Worm (Caenorhabditis elegans): ENCODE data around the gene B0432.7.

The B0432.7 gene

ce11 chrII:255124-255523 lies 18.6 kb downstream of the B0432.7 start:
- peak; percentile 96 for TF ChIP-seq nhr-19 (GFP tag; conservative IDR thresholded peaks at IDR 0.05)
- peak; percentile 84 for TF ChIP-seq fkh-4 (tag; optimal IDR thresholded peaks at IDR 0.05; ENCODE audit: borderline replicate concordance)
- peak; percentile 98 for TF ChIP-seq lin-13 (GFP tag; optimal IDR thresholded peaks at IDR 0.05)
- peak; percentile 87 for TF ChIP-seq zip-4 (GFP tag; optimal IDR thresholded peaks at IDR 0.05)
- peak; percentile 90 for TF ChIP-seq mab-9 (GFP tag; IDR thresholded peaks at IDR 0.05)
- peak in 5 of 6 experiments; percentile 39 to 94 (median 62) for TF ChIP-seq elt-3 (tag; optimal IDR thresholded peaks at IDR 0.05)
- TF ChIP-seq zag-1 (tag; optimal IDR thresholded peaks at IDR 0.05): peak; percentile 62
- TF ChIP-seq swsn-7 (tag; optimal IDR thresholded peaks at IDR 0.05): peak; percentile 97
- peak; percentile 99 for TF ChIP-seq lin-15B (tag; optimal IDR thresholded peaks at IDR 0.05)
- peak; percentile 97 for TF ChIP-seq unc-86 (tag; optimal IDR thresholded peaks at IDR 0.05)
- no peak for TF ChIP-seq tlp-1 (tag; optimal IDR thresholded peaks at IDR 0.05)
- TF ChIP-seq jun-1 (tag; optimal IDR thresholded peaks at IDR 0.05): peak; percentile 90
- peak; percentile 95 to 96 for TF ChIP-seq lsy-2 (tag; optimal IDR thresholded peaks at IDR 0.05)
- TF ChIP-seq efl-3 (GFP tag; optimal IDR thresholded peaks at IDR 0.05): peak; percentile 79
- TF ChIP-seq irx-1 (tag; optimal IDR thresholded peaks at IDR 0.05): peak; percentile 94
- peak; percentile 95 to 98 (median 96) for TF ChIP-seq ceh-82 (tag; optimal IDR thresholded peaks at IDR 0.05)
- TF ChIP-seq lin-14 (GFP tag; optimal IDR thresholded peaks at IDR 0.05): peak; percentile 96
- TF ChIP-seq hlh-4 (tag; optimal IDR thresholded peaks at IDR 0.05): no peak
- peak in 1 of 2 experiments; percentile 86 for TF ChIP-seq mdl-1 (tag; optimal IDR thresholded peaks at IDR 0.05)
- peak; percentile 92 for TF ChIP-seq snpc-4 (tag; optimal IDR thresholded peaks at IDR 0.05)
- TF ChIP-seq vab-15 (tag; optimal IDR thresholded peaks at IDR 0.05): peak; percentile 93
- peak; percentile 88 for TF ChIP-seq C04F5.9 (tag; optimal IDR thresholded peaks at IDR 0.05)
- peak; percentile 97 for TF ChIP-seq unc-130 (tag; optimal IDR thresholded peaks at IDR 0.05)
- peak; percentile 74 for TF ChIP-seq ceh-90 (tag; optimal IDR thresholded peaks at IDR 0.05)
- peak; percentile 90 for TF ChIP-seq ceh-88 (GFP tag; IDR thresholded peaks at IDR 0.05)
- no peak for TF ChIP-seq nhr-12 (tag; optimal IDR thresholded peaks at IDR 0.05)
- TF ChIP-seq isw-1 (GFP tag; IDR thresholded peaks at IDR 0.05): peak; percentile 96
- TF ChIP-seq sox-4 (tag; optimal IDR thresholded peaks at IDR 0.05): peak; percentile 91
- TF ChIP-seq C16A3.4 (tag; optimal IDR thresholded peaks at IDR 0.05): peak; percentile 99
- TF ChIP-seq nhr-85 (tag): peak; percentile 97
- TF ChIP-seq lin-39 (tag; optimal IDR thresholded peaks at IDR 0.05): peak; percentile 93
- TF ChIP-seq ceh-8 (GFP tag; optimal IDR thresholded peaks at IDR 0.05): peak; percentile 94
- TF ChIP-seq lir-3 (tag; optimal IDR thresholded peaks at IDR 0.05; ENCODE audit: poor library complexity): peak; percentile 91
- TF ChIP-seq fkh-8 (tag; optimal IDR thresholded peaks at IDR 0.05): peak; percentile 95
- peak; percentile 97 for TF ChIP-seq nhr-20 (tag; optimal IDR thresholded peaks at IDR 0.05)
- TF ChIP-seq mep-1 (tag; optimal IDR thresholded peaks at IDR 0.05): peak; percentile 97
- TF ChIP-seq tbx-2 (tag; optimal IDR thresholded peaks at IDR 0.05): peak; percentile 97
- TF ChIP-seq nhr-90 (tag; optimal IDR thresholded peaks at IDR 0.05; ENCODE audit: poor library complexity): peak; percentile 98
- peak; percentile 93 for TF ChIP-seq nhr-77 (tag; optimal IDR thresholded peaks at IDR 0.05)
- peak; percentile 95 to 97 for TF ChIP-seq efl-1 (optimal IDR thresholded peaks at IDR 0.05)
- peak; percentile 88 to 99 for TF ChIP-seq efl-1 (GFP tag; optimal IDR thresholded peaks at IDR 0.05 in 1 of 2)
- peak; percentile 75 for TF ChIP-seq mef-2 (tag; optimal IDR thresholded peaks at IDR 0.05)
- TF ChIP-seq skn-1 (tag; optimal IDR thresholded peaks at IDR 0.05): peak; percentile 93
- no peak for TF ChIP-seq hlh-17 (GFP tag; optimal IDR thresholded peaks at IDR 0.05; ENCODE audit: borderline replicate concordance)
- TF ChIP-seq elt-2 (tag; optimal IDR thresholded peaks at IDR 0.05): peak; percentile 79
- TF ChIP-seq pag-3 (tag; optimal IDR thresholded peaks at IDR 0.05; ENCODE audit: borderline replicate concordance, insufficient read depth): no peak
- peak; percentile 99 for TF ChIP-seq snu-23 (GFP tag; optimal IDR thresholded peaks at IDR 0.05)
- TF ChIP-seq grh-1 (GFP tag; IDR thresholded peaks at IDR 0.05): peak; percentile 92
- TF ChIP-seq sptf-1 (tag; optimal IDR thresholded peaks at IDR 0.05): no peak
- TF ChIP-seq pqm-1 (tag; optimal IDR thresholded peaks at IDR 0.05): peak; percentile 94
- peak; percentile 65; the same call in 1 of the 2 replicates for TF ChIP-seq unc-98 (GFP tag; IDR thresholded peaks at IDR 0.05)
- no peak for TF ChIP-seq ets-5 (GFP tag; IDR thresholded peaks at IDR 0.05)
- peak; percentile 86 for TF ChIP-seq egl-13 (tag; optimal IDR thresholded peaks at IDR 0.05)

Measured in whole organism, L1 larva.